Worm (Caenorhabditis elegans): Measurements from ENCODE around the gene Y48E1C.1.

Y48E1C.1 gene

ce11 chrII:13447668-13448067 lies 32.9 kb downstream of the Y48E1C.1 start (continued):
- TF ChIP-seq dmd-8 (GFP tag; IDR thresholded peaks at IDR 0.05) (no peak), hlh-30 (tag; optimal IDR thresholded peaks at IDR 0.05; ENCODE audit: insufficient read depth) (peak; percentile 99), mxl-3 (GFP tag; optimal IDR thresholded peaks at IDR 0.05) (peak; percentile 6), hif-1 (tag; optimal IDR thresholded peaks at IDR 0.05) (peak in 1 of 2 experiments; percentile 70), nhr-237 (tag; optimal IDR thresholded peaks at IDR 0.05) (no peak), daf-16 (GFP tag; optimal IDR thresholded peaks at IDR 0.05) (peak in 1 of 2 experiments; percentile 15), daf-16 (tag; optimal IDR thresholded peaks at IDR 0.05) (peak; percentile 90), rbr-2 (tag; optimal IDR thresholded peaks at IDR 0.05) (peak; percentile 59), ceh-20 (GFP tag; IDR thresholded peaks at IDR 0.05) (peak; percentile 62), lin-38 (GFP tag; IDR thresholded peaks at IDR 0.05) (peak; percentile 94), nhr-10 (tag; optimal IDR thresholded peaks at IDR 0.05) (no peak), dmd-6 (GFP tag; IDR thresholded peaks at IDR 0.05) (peak; percentile 78), T20F7.1 (GFP tag; optimal IDR thresholded peaks at IDR 0.05) (no peak), spr-1 (tag; optimal IDR thresholded peaks at IDR 0.05) (no peak), ctbp-1 (GFP tag; IDR thresholded peaks at IDR 0.05) (no peak), zfp-2 (tag; optimal IDR thresholded peaks at IDR 0.05) (no peak), aha-1 (tag) (peak; percentile 98), dve-1 (tag; optimal IDR thresholded peaks at IDR 0.05; ENCODE audit: insufficient read depth) (peak; percentile 89), Y48G9A.11 (GFP tag; IDR thresholded peaks at IDR 0.05) (no peak), nhr-77 (tag; optimal IDR thresholded peaks at IDR 0.05) (peak; percentile 89), nhr-76 (tag; optimal IDR thresholded peaks at IDR 0.05) (no peak), ceh-82 (tag; optimal IDR thresholded peaks at IDR 0.05) (no peak), unc-130 (GFP tag; optimal IDR thresholded peaks at IDR 0.05) (no peak), ama-1 (optimal IDR thresholded peaks at IDR 0.05) (no peak), ceh-32 (tag; optimal IDR thresholded peaks at IDR 0.05; ENCODE audit: poor library complexity) (no peak), pqm-1 (tag; optimal IDR thresholded peaks at IDR 0.05) (peak; percentile 43), pha-4 (GFP tag; IDR thresholded peaks at IDR 0.05) (peak; percentile 18; the same call in 1 of the 2 replicates), pha-4 (tag; optimal IDR thresholded peaks at IDR 0.05) (peak; percentile 89), unc-62 (GFP tag; optimal IDR thresholded peaks at IDR 0.05 in 1 of 2) (no peak), unc-62 (tag; optimal IDR thresholded peaks at IDR 0.05) (no peak), lin-15B (tag; optimal IDR thresholded peaks at IDR 0.05) (peak; percentile 47)

ce11 chrII:13451321-13451720 lies 36.5 kb downstream of the Y48E1C.1 start:
- TF ChIP-seq egl-43 (GFP tag; IDR thresholded peaks at IDR 0.05) (0 out of 2 replicates have a peak, but pooled peaks have one; percentile 7), set-16 (GFP tag; IDR thresholded peaks at IDR 0.05) (peak; percentile 92), hlh-11 (tag; optimal IDR thresholded peaks at IDR 0.05) (no peak), ceh-32 (tag; optimal IDR thresholded peaks at IDR 0.05; ENCODE audit: poor library complexity) (no peak)

ce11 chrII:13454839-13455238 lies 40.0 kb downstream of the Y48E1C.1 start:
- TF ChIP-seq ztf-7 (tag; optimal IDR thresholded peaks at IDR 0.05) (no peak), ceh-62 (tag; optimal IDR thresholded peaks at IDR 0.05) (no peak), daf-19 (GFP tag; conservative IDR thresholded peaks at IDR 0.05) (no peak), aha-1 (tag) (peak; percentile 15), ceh-28 (tag; optimal IDR thresholded peaks at IDR 0.05) (peak; percentile 86), daf-16 (GFP tag; optimal IDR thresholded peaks at IDR 0.05) (no peak), daf-16 (tag; optimal IDR thresholded peaks at IDR 0.05) (no peak)

- no peak for TF ChIP-seq F26F4.8 (GFP tag; conservative IDR thresholded peaks at IDR 0.05)
- no peak; the same call in 1 of the 2 replicates for TF ChIP-seq pha-4 (GFP tag; IDR thresholded peaks at IDR 0.05)
- no peak for TF ChIP-seq pha-4 (tag; optimal IDR thresholded peaks at IDR 0.05)
- TF ChIP-seq dve-1 (tag; optimal IDR thresholded peaks at IDR 0.05; ENCODE audit: insufficient read depth) = peak; percentile 34
- no peak for TF ChIP-seq saeg-2 (GFP tag; IDR thresholded peaks at IDR 0.05)
- TF ChIP-seq set-16 (GFP tag; IDR thresholded peaks at IDR 0.05) = peak; percentile 66
- no peak for TF ChIP-seq ceh-62 (tag; optimal IDR thresholded peaks at IDR 0.05)
- no peak for TF ChIP-seq daf-19 (GFP tag; conservative IDR thresholded peaks at IDR 0.05)
- no peak for TF ChIP-seq nhr-41 (GFP tag; IDR thresholded peaks at IDR 0.05)
- no peak for TF ChIP-seq F49E8.2 (tag; optimal IDR thresholded peaks at IDR 0.05; ENCODE audit: borderline replicate concordance)
- no peak for TF ChIP-seq nhr-111 (GFP tag; optimal IDR thresholded peaks at IDR 0.05)
- no peak for TF ChIP-seq tra-1 (GFP tag; IDR thresholded peaks at IDR 0.05)
- no peak for TF ChIP-seq madf-5 (GFP tag; IDR thresholded peaks at IDR 0.05)
- TF ChIP-seq R02D3.7 (tag; optimal IDR thresholded peaks at IDR 0.05) = no peak
- no peak for TF ChIP-seq fkh-10 (GFP tag; optimal IDR thresholded peaks at IDR 0.05)
- TF ChIP-seq ceh-28 (tag; optimal IDR thresholded peaks at IDR 0.05) = no peak
- no peak for TF ChIP-seq madf-9 (GFP tag; conservative IDR thresholded peaks at IDR 0.05)
Observed at ce11 chrII:13456622-13457021, 41.8 kb downstream of the Y48E1C.1 start.
